Fruit fly (Drosophila melanogaster) whole organism, wandering third instar larva: ENCODE data around the gene CG15027.

Source experiments
- Abd-B ChIP-seq: fragments of >200 bp; optimal IDR thresholded peaks from 2 replicates; lab custom pipeline; 2017; ENCODE audit warnings: missing biosample characterization, missing genetic modification characterization
- CG32264 ChIP-seq: fragments of 200-800 bp; sonication (Bioruptor generic); optimal IDR thresholded peaks from 2 replicates; lab custom pipeline; 2016; ENCODE audit warnings: missing biosample characterization, missing genetic modification characterization
- CG9705 ChIP-seq: fragments of 200-800 bp; sonication (Bioruptor generic); optimal IDR thresholded peaks from 2 replicates; lab custom pipeline; 2018; ENCODE audit warnings: missing biosample characterization, mild to moderate bottlenecking, missing genetic modification characterization
- CrebA ChIP-seq: fragments of 200-800 bp; sonication (Bioruptor generic); optimal IDR thresholded peaks from 2 replicates; lab custom pipeline; 2016; ENCODE audit warnings: missing biosample characterization, mild to moderate bottlenecking, missing genetic modification characterization, borderline replicate concordance
- Dfd ChIP-seq: fragments of >200 bp; optimal IDR thresholded peaks from 2 replicates; lab custom pipeline; 2017; ENCODE audit warnings: missing biosample characterization, missing genetic modification characterization
- Dif ChIP-seq: fragments of 200-275, 200-300 bp; sonication (Bioruptor generic); optimal IDR thresholded peaks from 2 replicates; lab custom pipeline; 2018; ENCODE audit warnings: missing biosample characterization, missing genetic modification characterization; ENCODE audit not compliant: partially characterized antibody
- GATAd ChIP-seq: sonication (Bioruptor generic); optimal IDR thresholded peaks from 2 replicates; lab custom pipeline; 2016; ENCODE audit warnings: missing biosample characterization, missing genetic modification characterization
- HLH106 ChIP-seq: fragments of 200-800 bp; optimal IDR thresholded peaks from 3 replicates; lab custom pipeline; 2019; ENCODE audit warnings: missing biosample characterization, mild to moderate bottlenecking, missing genetic modification characterization, moderate library complexity
- Hnf4 ChIP-seq: fragments of 200-800 bp; sonication (Bioruptor generic); optimal IDR thresholded peaks from 2 replicates; lab custom pipeline; 2016; ENCODE audit warnings: missing biosample characterization, mild to moderate bottlenecking, missing genetic modification characterization
- Hr78 ChIP-seq: fragments of >200 bp; optimal IDR thresholded peaks from 2 replicates; lab custom pipeline; 2017; ENCODE audit warnings: missing biosample characterization, missing genetic modification characterization
- Hr83 ChIP-seq: fragments of 200-300 bp; sonication (Bioruptor generic); optimal IDR thresholded peaks from 2 replicates; lab custom pipeline; 2016; ENCODE audit warnings: missing biosample characterization, mild to moderate bottlenecking, missing genetic modification characterization, moderate library complexity; ENCODE audit not compliant: poor library complexity, severe bottlenecking
- Jra ChIP-seq: sonication (Bioruptor generic); optimal IDR thresholded peaks from 2 replicates; lab custom pipeline; 2016; ENCODE audit warnings: missing biosample characterization, missing genetic modification characterization
- Mio ChIP-seq: sonication (Bioruptor generic); optimal IDR thresholded peaks from 2 replicates; lab custom pipeline; 2016; ENCODE audit warnings: missing biosample characterization, missing genetic modification characterization
- Myc ChIP-seq: fragments of >200 bp; optimal IDR thresholded peaks from 2 replicates; lab custom pipeline; 2017
- N ChIP-seq: fragments of >200 bp; optimal IDR thresholded peaks from 2 replicates; lab custom pipeline; 2018; ENCODE audit warnings: missing biosample characterization, missing external identifiers, missing genetic modification characterization
- OdsH ChIP-seq: fragments of 200-800 bp; sonication (Bioruptor generic); optimal IDR thresholded peaks from 2 replicates; lab custom pipeline; 2016; ENCODE audit warnings: missing biosample characterization, mild to moderate bottlenecking, missing genetic modification characterization
- Rel ChIP-seq, 2 experiments: fragments of 200-800 bp; sonication (Bioruptor generic) in 1 of 2; optimal IDR thresholded peaks; 2 replicates in 1 of 2; 3 replicates in 1 of 2; lab custom pipeline; 2016 to 2019; ENCODE audit warnings: mild to moderate bottlenecking in 2 of 2, missing biosample characterization in 2 of 2, missing genetic modification characterization in 2 of 2, moderate library complexity in 1 of 2
- Sp1 ChIP-seq: fragments of 200-800 bp; sonication (Bioruptor generic); optimal IDR thresholded peaks from 3 replicates; lab custom pipeline; 2019; ENCODE audit warnings: missing biosample characterization, mild to moderate bottlenecking, missing genetic modification characterization, moderate library complexity
- Vsx2 ChIP-seq: fragments of 200-300, 225-300 bp; sonication (Bioruptor generic); optimal IDR thresholded peaks from 2 replicates; lab custom pipeline; 2018; ENCODE audit warnings: missing biosample characterization, missing genetic modification characterization; ENCODE audit not compliant: partially characterized antibody
- br ChIP-seq: fragments of 200-800 bp; sonication (Bioruptor generic); optimal IDR thresholded peaks from 2 replicates; lab custom pipeline; 2016; ENCODE audit warnings: missing biosample characterization, missing genetic modification characterization
- brk ChIP-seq: fragments of 200-800 bp; sonication (Bioruptor generic); optimal IDR thresholded peaks from 2 replicates; lab custom pipeline; 2016; ENCODE audit warnings: missing biosample characterization, mild to moderate bottlenecking, missing genetic modification characterization
- dl ChIP-seq, 2 experiments: fragments of 175-275, 200-275 bp in 1 of 2; fragments of 200-275 bp in 1 of 2; sonication (Bioruptor generic); optimal IDR thresholded peaks; lab custom pipeline; 2018; ENCODE audit warnings: mild to moderate bottlenecking in 2 of 2, missing biosample characterization in 2 of 2, missing genetic modification characterization in 2 of 2, moderate library complexity in 2 of 2; ENCODE audit not compliant: partially characterized antibody in 2 of 2, insufficient read depth in 1 of 2
- dmrt93B ChIP-seq: fragments of 200-800 bp; sonication (Bioruptor generic); optimal IDR thresholded peaks from 2 replicates; lab custom pipeline; 2018; ENCODE audit warnings: missing biosample characterization, mild to moderate bottlenecking, missing genetic modification characterization
- dsf ChIP-seq: sonication (Bioruptor generic); optimal IDR thresholded peaks from 2 replicates; lab custom pipeline; 2016; ENCODE audit warnings: missing biosample characterization, missing genetic modification characterization, borderline replicate concordance
- ey ChIP-seq: fragments of 200-800 bp; sonication (Bioruptor generic); optimal IDR thresholded peaks from 2 replicates; lab custom pipeline; 2016; ENCODE audit warnings: missing biosample characterization, missing genetic modification characterization
- foxo ChIP-seq, 2 experiments: fragments of 200-800 bp; sonication (Bioruptor generic); optimal IDR thresholded peaks; 2 replicates in 1 of 2; 3 replicates in 1 of 2; lab custom pipeline; 2016 to 2017; ENCODE audit warnings: missing biosample characterization in 2 of 2, missing genetic modification characterization in 2 of 2
- fru ChIP-seq: fragments of 200-800 bp; sonication (Bioruptor generic); optimal IDR thresholded peaks from 3 replicates; lab custom pipeline; 2016; ENCODE audit warnings: missing biosample characterization, mild to moderate bottlenecking, missing genetic modification characterization
- h ChIP-seq: fragments of 200-800 bp; sonication (Bioruptor generic); optimal IDR thresholded peaks from 3 replicates; lab custom pipeline; 2016; ENCODE audit warnings: missing biosample characterization, mild to moderate bottlenecking, missing genetic modification characterization
- jim ChIP-seq: fragments of 175-275, 200-325 bp; sonication (Bioruptor generic); optimal IDR thresholded peaks from 2 replicates; lab custom pipeline; 2016; ENCODE audit warnings: missing biosample characterization, mild to moderate bottlenecking, missing genetic modification characterization
- lola ChIP-seq: fragments of >200 bp; optimal IDR thresholded peaks from 2 replicates; lab custom pipeline; 2017; ENCODE audit warnings: missing biosample characterization, missing genetic modification characterization
- pan ChIP-seq: fragments of >200 bp; optimal IDR thresholded peaks from 2 replicates; lab custom pipeline; 2017
- psq ChIP-seq: fragments of 200-800 bp; sonication (Bioruptor generic); optimal IDR thresholded peaks from 3 replicates; lab custom pipeline; 2017; ENCODE audit warnings: missing biosample characterization, mild to moderate bottlenecking, missing genetic modification characterization, moderate library complexity
- rgr ChIP-seq: fragments of 200-800 bp; sonication (Bioruptor generic); optimal IDR thresholded peaks from 3 replicates; lab custom pipeline; 2016; ENCODE audit warnings: missing biosample characterization, mild to moderate bottlenecking, missing genetic modification characterization
- sage ChIP-seq: fragments of 200-800 bp; sonication (Bioruptor generic); optimal IDR thresholded peaks from 2 replicates; lab custom pipeline; 2016; ENCODE audit warnings: missing biosample characterization, mild to moderate bottlenecking, missing genetic modification characterization
- sv ChIP-seq: fragments of 200-800 bp; sonication (Bioruptor generic); optimal IDR thresholded peaks from 3 replicates; lab custom pipeline; 2016; ENCODE audit warnings: missing biosample characterization, missing genetic modification characterization
- tai ChIP-seq: sonication (Bioruptor generic); optimal IDR thresholded peaks from 2 replicates; lab custom pipeline; 2016; ENCODE audit warnings: missing biosample characterization, missing genetic modification characterization
- usp ChIP-seq: fragments of >200 bp; optimal IDR thresholded peaks from 2 replicates; lab custom pipeline; 2017; ENCODE audit warnings: missing biosample characterization, missing genetic modification characterization
- woc ChIP-seq: sonication (Bioruptor generic); optimal IDR thresholded peaks from 2 replicates; lab custom pipeline; 2016; ENCODE audit warnings: missing biosample characterization, mild to moderate bottlenecking, missing genetic modification characterization

CG15027 gene

dm6 chrX:15080780-15081402 lies 4.7 kb downstream of the CG15027 start, which contains the start of gene CG33177:
TSS of gene CG33177 (plus strand) at chrX:15081367.
- TF ChIP-seq Jra (GFP tag; lab: Kevin White, UChicago) (no peak), rgr (peak; percentile 3), sage (GFP tag; lab: Kevin White, UChicago) (no peak), br (no peak), usp (GFP tag; lab: Kevin White, UChicago) (no peak), dsf (no peak), Myc (lab: Kevin White, UChicago) (no peak), foxo (GFP tag; optimal IDR thresholded peaks at IDR 0.05; lab: Kevin White, UChicago) (peak in 1 of 2 experiments; percentile 38), Abd-B (GFP tag; lab: Kevin White, UChicago) (no peak), dl (GFP tag; optimal IDR thresholded peaks at IDR 0.05; lab: Kevin White, UChicago; ENCODE audit: insufficient read depth in 1 of 2, partially characterized antibody in 2 of 2) (no peak), GATAd (GFP tag; lab: Kevin White, UChicago) (no peak), Hr78 (GFP tag; lab: Kevin White, UChicago) (no peak), psq (no peak), Mio (no peak), Dif (no peak), dmrt93B (GFP tag; lab: Kevin White, UChicago) (no peak), OdsH (GFP tag; lab: Kevin White, UChicago) (no peak), Hnf4 (GFP tag; lab: Kevin White, UChicago) (peak; percentile 36), lola (no peak), Dfd (GFP tag; lab: Kevin White, UChicago) (no peak), woc (GFP tag; lab: Kevin White, UChicago) (no peak), tai (GFP tag; lab: Kevin White, UChicago) (peak; percentile 35), Hr83 (GFP tag; lab: Kevin White, UChicago) (no peak), pan (lab: Kevin White, UChicago) (no peak), CG32264 (GFP tag; lab: Kevin White, UChicago) (no peak), CrebA (no peak), ey (no peak), h (GFP tag; lab: Kevin White, UChicago) (peak; percentile 7), fru (GFP tag; lab: Kevin White, UChicago) (peak; percentile 39), Rel (GFP tag; optimal IDR thresholded peaks at IDR 0.05; lab: Kevin White, UChicago) (no peak), Rel (tag; optimal IDR thresholded peaks at IDR 0.05; lab: Kevin White, UChicago) (no peak), Vsx2 (no peak), N (no peak), sv (no peak), jim (GFP tag; lab: Kevin White, UChicago) (no peak), HLH106 (tag; lab: Kevin White, UChicago) (peak; percentile 16), CG9705 (GFP tag; lab: Kevin White, UChicago) (peak; percentile 20), brk (no peak), Sp1 (no peak)

dm6 chrX:15079945-15080344 lies 5.7 kb downstream of the CG15027 start:
- peak; percentile 45 for TF ChIP-seq Hnf4 (GFP tag; lab: Kevin White, UChicago)
- no peak for TF ChIP-seq Hr78 (GFP tag; lab: Kevin White, UChicago)

dm6 chrX:15079163-15079809 lies 6.3 kb downstream of the CG15027 start:
- TF ChIP-seq woc (GFP tag; lab: Kevin White, UChicago) (no peak), CG9705 (GFP tag; lab: Kevin White, UChicago) (no peak), Rel (GFP tag; optimal IDR thresholded peaks at IDR 0.05; lab: Kevin White, UChicago) (no peak), Rel (tag; optimal IDR thresholded peaks at IDR 0.05; lab: Kevin White, UChicago) (peak; percentile 49), sage (GFP tag; lab: Kevin White, UChicago) (no peak), Abd-B (GFP tag; lab: Kevin White, UChicago) (no peak), Jra (GFP tag; lab: Kevin White, UChicago) (no peak), dsf (no peak), Hnf4 (GFP tag; lab: Kevin White, UChicago) (peak; percentile 48), Sp1 (peak; percentile 6)
